Fruit fly (Drosophila melanogaster): Measurements from ENCODE around the gene CG17378.

- no peak for TF ChIP-seq CG4282 (GFP tag; optimal IDR thresholded peaks at IDR 0.05)
- no peak for TF ChIP-seq dmrt11E (tag; optimal IDR thresholded peaks at IDR 0.05)
Measured at dm6 chr2L:6802740-6803139, 28.9 kb downstream of the CG17378 start, which contains the start of the genes CG17377 and Daao2.
